Worm (Caenorhabditis elegans) whole organism, L2 larva: Measurements from ENCODE around the gene vha-17.
"Not testable (repeated sequence)": the region's sequence is repeated elsewhere in the genome, so short reads cannot be mapped to it uniquely, and the experiment has no call there.

Experiments
- C34F6.9 ChIP-seq: fragments of 150-350 bp; optimal IDR thresholded peaks from 2 replicates; lab custom pipeline; 2014; ENCODE audit warnings: missing biosample characterization, missing genetic modification characterization
- alr-1 ChIP-seq: fragments of 150-350 bp; optimal IDR thresholded peaks from 2 replicates; lab custom pipeline; 2014; ENCODE audit warnings: missing biosample characterization, missing genetic modification characterization
- ama-1 ChIP-seq: fragments of 150-350 bp; optimal IDR thresholded peaks from 2 replicates; lab custom pipeline; 2018; ENCODE audit warnings: inconsistent platforms
- blmp-1 ChIP-seq: sonication (generic microtip); optimal IDR thresholded peaks from 2 replicates; lab custom pipeline; 2017; ENCODE audit warnings: missing genetic modification characterization, mild to moderate bottlenecking, missing compliant biosample characterization, antibody characterized with exemption, moderate library complexity; ENCODE audit not compliant: insufficient read depth
- ceh-82 ChIP-seq: fragments of 150-350 bp; optimal IDR thresholded peaks from 2 replicates; lab custom pipeline; 2014; ENCODE audit warnings: missing biosample characterization, missing genetic modification characterization
- crh-2 ChIP-seq: sonication (generic microtip); optimal IDR thresholded peaks from 2 replicates; lab custom pipeline; 2017; ENCODE audit warnings: missing biosample characterization, missing genetic modification characterization
- dmd-4 ChIP-seq: sonication (generic microtip); optimal IDR thresholded peaks from 2 replicates; lab custom pipeline; 2017; ENCODE audit warnings: missing biosample characterization, missing genetic modification characterization
- egl-27 ChIP-seq: sonication (generic microtip); optimal IDR thresholded peaks from 3 replicates; lab custom pipeline; 2017; ENCODE audit warnings: missing biosample characterization, missing genetic modification reagents, missing genetic modification characterization
- elt-3 ChIP-seq: sonication (generic microtip); optimal IDR thresholded peaks from 2 replicates; lab custom pipeline; 2017; ENCODE audit warnings: missing biosample characterization, missing genetic modification characterization
- fos-1 ChIP-seq: fragments of 150-350 bp; optimal IDR thresholded peaks from 2 replicates; lab custom pipeline; 2014; ENCODE audit warnings: missing biosample characterization, missing genetic modification characterization
- gmeb-1 ChIP-seq: fragments of 150-350 bp; optimal IDR thresholded peaks from 2 replicates; lab custom pipeline; 2014; ENCODE audit warnings: missing biosample characterization, missing genetic modification characterization
- lin-11 ChIP-seq: fragments of 150-350 bp; sonication (generic microtip); optimal IDR thresholded peaks from 2 replicates; lab custom pipeline; 2014; ENCODE audit warnings: missing biosample characterization, missing genetic modification characterization, inconsistent platforms, mixed read lengths
- lsy-2 ChIP-seq, 2 experiments: fragments of 150-350 bp in 1 of 2; sonication (generic microtip) in 1 of 2; optimal IDR thresholded peaks; 2 replicates each; lab custom pipeline; 2014 to 2017; ENCODE audit warnings: missing biosample characterization in 2 of 2, missing genetic modification characterization in 2 of 2
- mab-5 ChIP-seq: fragments of 150-350 bp; optimal IDR thresholded peaks from 2 replicates; lab custom pipeline; 2014; ENCODE audit warnings: missing biosample characterization, missing genetic modification characterization
- mdl-1 ChIP-seq, 2 experiments: fragments of 150-350 bp in 1 of 2; sonication (generic microtip) in 1 of 2; optimal IDR thresholded peaks; 2 replicates each; lab custom pipeline; 2017; ENCODE audit warnings: missing biosample characterization in 2 of 2, missing genetic modification characterization in 2 of 2
- nhr-12 ChIP-seq: fragments of 150-350 bp; optimal IDR thresholded peaks from 2 replicates; lab custom pipeline; 2014; ENCODE audit warnings: missing biosample characterization, missing genetic modification characterization
- nhr-129 ChIP-seq: fragments of 150-350 bp; optimal IDR thresholded peaks from 2 replicates; lab custom pipeline; 2014; ENCODE audit warnings: missing biosample characterization, missing genetic modification characterization
- nhr-21 ChIP-seq: fragments of 150-350 bp; optimal IDR thresholded peaks from 2 replicates; lab custom pipeline; 2014; ENCODE audit warnings: missing biosample characterization, missing genetic modification characterization
- nhr-23 ChIP-seq: fragments of 150-350 bp; optimal IDR thresholded peaks from 2 replicates; lab custom pipeline; 2014; ENCODE audit warnings: missing biosample characterization, missing genetic modification reagents, missing genetic modification characterization
- nhr-237 ChIP-seq: fragments of 150-350 bp; optimal IDR thresholded peaks from 2 replicates; lab custom pipeline; 2014; ENCODE audit warnings: missing biosample characterization, missing genetic modification characterization
- nhr-25 ChIP-seq: fragments of 150-350 bp; sonication (generic microtip); optimal IDR thresholded peaks from 3 replicates; lab custom pipeline; 2014; ENCODE audit warnings: missing biosample characterization, missing genetic modification characterization
- peb-1 ChIP-seq: fragments of 150-350 bp; optimal IDR thresholded peaks from 2 replicates; lab custom pipeline; 2014; ENCODE audit warnings: missing biosample characterization, missing genetic modification characterization
- sem-4 ChIP-seq: fragments of 150-350 bp; optimal IDR thresholded peaks from 2 replicates; lab custom pipeline; 2014; ENCODE audit warnings: missing biosample characterization, missing genetic modification reagents, missing genetic modification characterization
- skn-1 ChIP-seq: sonication (generic microtip); optimal IDR thresholded peaks from 2 replicates; lab custom pipeline; 2017; ENCODE audit warnings: missing biosample characterization, missing genetic modification characterization
- sma-3 ChIP-seq: sonication (generic microtip); optimal IDR thresholded peaks from 2 replicates; lab custom pipeline; 2016; ENCODE audit warnings: missing genetic modification reagents, missing genetic modification characterization, missing compliant biosample characterization
- sma-9 ChIP-seq, 2 experiments: fragments of 150-350 bp in 1 of 2; sonication (generic microtip) in 1 of 2; optimal IDR thresholded peaks; 2 replicates each; lab custom pipeline; 2014 to 2016; ENCODE audit warnings: missing genetic modification characterization in 2 of 2, mild to moderate bottlenecking in 1 of 2, missing biosample characterization in 1 of 2, missing compliant biosample characterization in 1 of 2, missing genetic modification reagents in 1 of 2, moderate library complexity in 1 of 2
- unc-39 ChIP-seq: fragments of 150-350 bp; optimal IDR thresholded peaks from 2 replicates; lab custom pipeline; 2014; ENCODE audit warnings: missing biosample characterization, missing genetic modification characterization
- unc-55 ChIP-seq: fragments of 150-350 bp; sonication (generic microtip); optimal IDR thresholded peaks from 3 replicates; lab custom pipeline; 2014; ENCODE audit warnings: missing biosample characterization, missing genetic modification reagents, missing genetic modification characterization
- ztf-1 ChIP-seq: fragments of 200-800 bp; sonication (Bioruptor generic); conservative IDR thresholded peaks from 2 replicates; pipeline ENCODE4 v1.3.6; 2022; ENCODE audit warnings: missing genetic modification characterization, missing compliant biosample characterization
- ztf-4 ChIP-seq: fragments of 150-350 bp; optimal IDR thresholded peaks from 2 replicates; lab custom pipeline; 2014; ENCODE audit warnings: missing biosample characterization, missing genetic modification characterization

vha-17 gene

ce11 chrIV:9310935-9311566, 10.6 kb upstream of the vha-17 start:
- TF ChIP-seq fos-1 (tag; lab: Kevin White, UChicago) (peak; percentile 50), nhr-21 (tag; lab: Kevin White, UChicago) (no peak)

ce11 chrIV:9312827-9313226, 8.8 kb upstream of the vha-17 start, which contains the start of gene F49C12.7:
Gene F49C12.7 (minus strand): TSS chrIV:9312927.
- TF ChIP-seq ztf-1 (GFP tag; lab: Robert Waterston, UW); unc-55; mab-5 (tag; lab: Kevin White, UChicago): not testable (repeated sequence)

ce11 chrIV:9316068-9316681, 5.4 kb upstream of the vha-17 start, which contains the start of the genes F49C12.9 and rpn-7:
Gene F49C12.9 (minus strand): TSS chrIV:9316215.
Gene rpn-7 (plus strand): TSS chrIV:9316631.
- TF ChIP-seq skn-1 = peak; percentile 97
- no peak for TF ChIP-seq ztf-1 (GFP tag; lab: Robert Waterston, UW)
- peak in 1 of 2 experiments; percentile 3 for TF ChIP-seq lsy-2 (tag; optimal IDR thresholded peaks at IDR 0.05; lab: Kevin White, UChicago)
- peak; percentile 26 for TF ChIP-seq gmeb-1 (tag; lab: Kevin White, UChicago)
- peak; percentile 59 for TF ChIP-seq C34F6.9 (tag; lab: Kevin White, UChicago)
- peak; percentile 18 for TF ChIP-seq lin-11 (tag; lab: Kevin White, UChicago)
- no peak for TF ChIP-seq blmp-1 (tag; lab: Kevin White, UChicago)
- TF ChIP-seq sma-3 (GFP tag; lab: Kevin White, UChicago) = peak; percentile 6
- peak; percentile 11 for TF ChIP-seq fos-1 (tag; lab: Kevin White, UChicago)
- TF ChIP-seq nhr-25 (tag; lab: Kevin White, UChicago) = no peak
- TF ChIP-seq unc-55 = peak; percentile 65
- TF ChIP-seq crh-2 (tag; lab: Kevin White, UChicago) = peak; percentile 5
- TF ChIP-seq nhr-129 (tag; lab: Kevin White, UChicago) = peak; percentile 61
- no peak for TF ChIP-seq mdl-1 (tag; optimal IDR thresholded peaks at IDR 0.05; lab: Kevin White, UChicago)
- TF ChIP-seq nhr-12 (tag; lab: Kevin White, UChicago) = no peak

ce11 chrIV:9318147-9318546, 3.5 kb upstream of the vha-17 start:
- TF ChIP-seq nhr-25 (tag; lab: Kevin White, UChicago) = no peak
- TF ChIP-seq unc-39 (tag; lab: Kevin White, UChicago) = no peak
- TF ChIP-seq dmd-4 (tag; lab: Kevin White, UChicago) = no peak
- TF ChIP-seq C34F6.9 (tag; lab: Kevin White, UChicago) = no peak
- no peak for TF ChIP-seq alr-1 (tag; lab: Kevin White, UChicago)
- TF ChIP-seq sma-9 (GFP tag; optimal IDR thresholded peaks at IDR 0.05; lab: Kevin White, UChicago) = no peak
- TF ChIP-seq sma-9 (tag; optimal IDR thresholded peaks at IDR 0.05; lab: Kevin White, UChicago) = no peak

ce11 chrIV:9319080-9319479, 2.5 kb upstream of the vha-17 start, which contains the start of the genes F49C12.11 and nemt-1:
Gene F49C12.11 (plus strand): TSS chrIV:9319380.
Gene nemt-1 (minus strand): TSS chrIV:9319439.
- TF ChIP-seq nhr-237 (tag; lab: Kevin White, UChicago) (no peak), peb-1 (no peak), elt-3 (tag; lab: Kevin White, UChicago) (no peak), nhr-23 (tag; lab: Kevin White, UChicago) (no peak), ceh-82 (tag; lab: Kevin White, UChicago) (no peak), mab-5 (tag; lab: Kevin White, UChicago) (no peak), sem-4 (tag; lab: Kevin White, UChicago) (no peak), dmd-4 (tag; lab: Kevin White, UChicago) (no peak), ztf-1 (GFP tag; lab: Robert Waterston, UW) (no peak), C34F6.9 (tag; lab: Kevin White, UChicago) (no peak), sma-9 (GFP tag; optimal IDR thresholded peaks at IDR 0.05; lab: Kevin White, UChicago) (no peak), sma-9 (tag; optimal IDR thresholded peaks at IDR 0.05; lab: Kevin White, UChicago) (no peak), ztf-4 (no peak), unc-39 (tag; lab: Kevin White, UChicago) (no peak), blmp-1 (tag; lab: Kevin White, UChicago) (no peak), ama-1 (lab: Kevin White, UChicago) (no peak), unc-55 (no peak), egl-27 (tag; lab: Kevin White, UChicago) (no peak)
